Worm (Caenorhabditis elegans): ENCODE measurements around the gene coel-1.

The coel-1 gene

ce11 chrX:4244489-4245123, 20.9 kb upstream of the coel-1 start (continued):
- TF ChIP-seq alr-1 (tag; optimal IDR thresholded peaks at IDR 0.05; ENCODE audit: borderline replicate concordance) (no peak), sptf-1 (tag; optimal IDR thresholded peaks at IDR 0.05) (no peak), ets-5 (GFP tag; IDR thresholded peaks at IDR 0.05) (no peak), nhr-77 (tag; optimal IDR thresholded peaks at IDR 0.05) (no peak), mdl-1 (tag; optimal IDR thresholded peaks at IDR 0.05) (peak in 1 of 2 experiments; percentile 83), lin-13 (GFP tag; optimal IDR thresholded peaks at IDR 0.05) (no peak), mep-1 (tag; optimal IDR thresholded peaks at IDR 0.05) (no peak), fkh-8 (tag; optimal IDR thresholded peaks at IDR 0.05) (no peak), mef-2 (tag; optimal IDR thresholded peaks at IDR 0.05) (no peak), ceh-82 (tag; optimal IDR thresholded peaks at IDR 0.05) (no peak), tlp-1 (tag; optimal IDR thresholded peaks at IDR 0.05) (no peak), ceh-8 (GFP tag; optimal IDR thresholded peaks at IDR 0.05) (no peak), nhr-11 (tag; optimal IDR thresholded peaks at IDR 0.05) (no peak), pqm-1 (tag; optimal IDR thresholded peaks at IDR 0.05) (no peak), hlh-17 (GFP tag; optimal IDR thresholded peaks at IDR 0.05; ENCODE audit: borderline replicate concordance) (no peak), nhr-76 (tag; optimal IDR thresholded peaks at IDR 0.05) (no peak), unc-30 (tag; optimal IDR thresholded peaks at IDR 0.05) (no peak), lsy-2 (tag; optimal IDR thresholded peaks at IDR 0.05) (peak in 1 of 2 experiments; percentile 32), sup-37 (GFP tag; optimal IDR thresholded peaks at IDR 0.05) (no peak), fkh-4 (tag; optimal IDR thresholded peaks at IDR 0.05; ENCODE audit: borderline replicate concordance) (no peak), unc-130 (tag; optimal IDR thresholded peaks at IDR 0.05) (no peak), lin-14 (GFP tag; optimal IDR thresholded peaks at IDR 0.05) (peak; percentile 48), ztf-4 (tag; optimal IDR thresholded peaks at IDR 0.05) (no peak), nhr-71 (tag; optimal IDR thresholded peaks at IDR 0.05) (peak; percentile 49), nhr-237 (tag; optimal IDR thresholded peaks at IDR 0.05) (no peak), Y116A8C.19 (tag; optimal IDR thresholded peaks at IDR 0.05; ENCODE audit: borderline replicate concordance) (no peak), fkh-10 (GFP tag; optimal IDR thresholded peaks at IDR 0.05) (no peak), egl-27 (tag; optimal IDR thresholded peaks at IDR 0.05) (no peak), blmp-1 (tag; optimal IDR thresholded peaks at IDR 0.05) (peak; percentile 40), hlh-4 (tag; optimal IDR thresholded peaks at IDR 0.05) (no peak), dsc-1 (tag; optimal IDR thresholded peaks at IDR 0.05) (no peak), F16B12.6 (tag; optimal IDR thresholded peaks at IDR 0.05) (no peak), zag-1 (tag; optimal IDR thresholded peaks at IDR 0.05) (no peak), xbp-1 (tag; optimal IDR thresholded peaks at IDR 0.05) (no peak), ztf-11 (tag; optimal IDR thresholded peaks at IDR 0.05) (no peak), tbx-2 (tag; optimal IDR thresholded peaks at IDR 0.05) (no peak), pag-3 (tag; optimal IDR thresholded peaks at IDR 0.05; ENCODE audit: borderline replicate concordance, insufficient read depth) (no peak), lin-15B (tag; optimal IDR thresholded peaks at IDR 0.05) (no peak), skn-1 (tag; optimal IDR thresholded peaks at IDR 0.05) (no peak), C16A3.4 (tag; optimal IDR thresholded peaks at IDR 0.05) (no peak), nhr-20 (tag; optimal IDR thresholded peaks at IDR 0.05) (peak; percentile 44), elt-3 (tag; optimal IDR thresholded peaks at IDR 0.05) (peak in 2 of 6 experiments; percentile 48 to 64), egl-13 (tag; optimal IDR thresholded peaks at IDR 0.05) (no peak), lir-3 (tag; optimal IDR thresholded peaks at IDR 0.05; ENCODE audit: poor library complexity) (no peak), rnt-1 (tag; optimal IDR thresholded peaks at IDR 0.05) (no peak), snpc-4 (tag; optimal IDR thresholded peaks at IDR 0.05) (no peak), vab-15 (tag; optimal IDR thresholded peaks at IDR 0.05) (no peak), nhr-12 (tag; optimal IDR thresholded peaks at IDR 0.05) (no peak), nhr-84 (tag; optimal IDR thresholded peaks at IDR 0.05) (no peak)
